Worm (Caenorhabditis elegans) whole organism, L4/young adult: ENCODE data around the gene T28H11.7.

Source experiments
- W03F9.2 ChIP-seq: fragments of 150-350 bp; optimal IDR thresholded peaks from 2 replicates; lab custom pipeline; 2014; ENCODE audit warnings: missing biosample characterization, missing genetic modification characterization
- him-1 ChIP-seq: sonication (generic microtip); optimal IDR thresholded peaks from 2 replicates; lab custom pipeline; 2016; ENCODE audit warnings: missing genotype, missing genetic modification reagents, missing genetic modification characterization, missing compliant biosample characterization

DNA sequence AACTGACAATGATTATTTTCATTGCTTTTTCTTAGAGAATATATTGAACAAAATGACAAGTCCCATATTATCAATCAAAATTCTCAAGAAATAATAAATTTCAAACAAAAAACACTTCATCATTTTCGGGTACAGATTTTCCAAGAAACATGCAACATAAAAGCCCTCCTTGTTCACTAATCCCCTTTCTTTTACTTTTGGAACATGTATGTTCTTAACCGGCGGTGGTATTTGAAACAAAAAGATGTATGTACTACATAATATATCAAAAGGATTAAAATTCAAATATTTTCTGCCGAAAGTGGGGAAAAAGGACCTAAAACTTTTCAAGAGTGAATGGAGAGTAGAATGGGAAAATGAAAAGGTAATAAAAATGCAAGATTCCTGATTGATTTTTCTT lies 37.3 kb upstream of the T28H11.7 start:
- TF ChIP-seq him-1 (tag; lab: Kevin White, UChicago) (no peak), W03F9.2 (tag; lab: Kevin White, UChicago) (no peak)
